Worm (Caenorhabditis elegans) whole organism, L1 larva: ENCODE measurements around the gene crb-1.

Source experiments
- aly-2 ChIP-seq: fragments of 150-350 bp; optimal IDR thresholded peaks from 2 replicates; lab custom pipeline; 2014; ENCODE audit warnings: missing biosample characterization, missing genetic modification characterization
- nhr-28 ChIP-seq: fragments of 150-350 bp; optimal IDR thresholded peaks from 2 replicates; lab custom pipeline; 2014; ENCODE audit warnings: missing biosample characterization, missing genetic modification characterization
- skn-1 ChIP-seq: fragments of 150-350 bp; optimal IDR thresholded peaks from 2 replicates; lab custom pipeline; 2014; ENCODE audit warnings: missing biosample characterization, missing genetic modification characterization

ce11 chrX:17423894-17424594 is 10.2 kb upstream of the crb-1 start:
- TF ChIP-seq nhr-28 (tag; lab: Kevin White, UChicago) (no peak), skn-1 (tag; lab: Kevin White, UChicago) (no peak), aly-2 (no peak)
